Worm (Caenorhabditis elegans) whole organism, L2 larva: ENCODE results near the gene grl-5.

Experiments
- nhr-11 ChIP-seq: fragments of 150-350 bp; optimal IDR thresholded peaks from 2 replicates; lab custom pipeline; 2014; ENCODE audit warnings: missing biosample characterization, missing genetic modification characterization
- nhr-77 ChIP-seq: fragments of 150-350 bp; optimal IDR thresholded peaks from 2 replicates; lab custom pipeline; 2014; ENCODE audit warnings: missing biosample characterization, missing genetic modification characterization

ce11 chrV:4364517-4364916, 49.9 kb downstream of the grl-5 start, which contains the start of gene grl-13:
- TF ChIP-seq nhr-11 (tag; lab: Kevin White, UChicago) (no peak), nhr-77 (tag; lab: Kevin White, UChicago) (no peak)
